Worm (Caenorhabditis elegans): ENCODE results near the gene srw-24.

DNA sequence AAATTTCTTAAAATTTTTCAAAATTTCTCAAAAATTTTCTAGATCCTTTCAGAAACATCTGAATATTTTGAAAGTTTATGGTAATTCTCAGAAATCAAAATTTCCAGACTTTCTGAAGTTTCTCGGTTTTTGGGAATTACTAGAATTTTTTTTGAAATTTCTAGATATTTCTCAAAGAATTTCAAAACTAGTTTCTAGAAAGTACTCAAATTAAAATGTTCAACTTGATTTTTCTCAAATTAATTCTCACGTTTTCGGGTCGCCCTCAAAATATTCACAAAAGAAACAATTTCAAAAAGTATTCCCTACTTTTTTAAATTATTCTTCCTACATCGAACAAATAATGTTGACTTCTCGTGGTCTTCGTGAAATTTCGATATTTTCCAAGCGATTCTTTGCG, 44.0 kb upstream of the srw-24 start, which contains the start of gene T09F5.10:
- TF ChIP-seq nhr-129 (tag; optimal IDR thresholded peaks at IDR 0.05) = no peak
- no peak for TF ChIP-seq ama-1 (optimal IDR thresholded peaks at IDR 0.05)
- TF ChIP-seq unc-55 (GFP tag; optimal IDR thresholded peaks at IDR 0.05) = no peak
- no peak for TF ChIP-seq elt-3 (tag; optimal IDR thresholded peaks at IDR 0.05)
- no peak for TF ChIP-seq lin-39 (tag; optimal IDR thresholded peaks at IDR 0.05)
- no peak for TF ChIP-seq mdl-1 (tag; optimal IDR thresholded peaks at IDR 0.05)
- no peak for TF ChIP-seq nhr-11 (tag; optimal IDR thresholded peaks at IDR 0.05)
- no peak for TF ChIP-seq nhr-6 (tag; optimal IDR thresholded peaks at IDR 0.05)
- TF ChIP-seq unc-39 (tag; optimal IDR thresholded peaks at IDR 0.05) = no peak
- no peak for TF ChIP-seq aly-2 (tag; optimal IDR thresholded peaks at IDR 0.05)
- TF ChIP-seq lin-11 (tag; optimal IDR thresholded peaks at IDR 0.05) = no peak
- TF ChIP-seq gmeb-1 (tag; optimal IDR thresholded peaks at IDR 0.05) = no peak
- no peak for TF ChIP-seq elt-1 (tag; optimal IDR thresholded peaks at IDR 0.05)
- no peak for TF ChIP-seq ztf-11 (tag; optimal IDR thresholded peaks at IDR 0.05)

Measured in whole organism, L2 larva.